Fruit fly (Drosophila melanogaster) whole organism, embryonic: ENCODE results near the gene CheA29a.
A peak's percentile ranks its signal among the peaks of the same experiment; 100 is the strongest.

Source experiments
- Atf-2 ChIP-seq: fragments of 200-800 bp; sonication (Bioruptor generic); optimal IDR thresholded peaks from 2 replicates; lab custom pipeline; 2016; ENCODE audit warnings: missing biosample characterization, missing genetic modification characterization
- BEAF-32 ChIP-seq: fragments of 200-800 bp; sonication (Bioruptor generic); optimal IDR thresholded peaks from 3 replicates; lab custom pipeline; 2017; ENCODE audit warnings: missing biosample characterization, missing genetic modification characterization, mild to moderate bottlenecking, moderate library complexity, missing genetic modification reagents
- Bdp1 ChIP-seq: fragments of 200-800 bp; sonication (Bioruptor generic); optimal IDR thresholded peaks from 3 replicates; lab custom pipeline; 2016; ENCODE audit warnings: missing biosample characterization, missing genetic modification characterization
- BtbVII ChIP-seq: fragments of 200-800 bp; sonication (Bioruptor generic); optimal IDR thresholded peaks from 3 replicates; lab custom pipeline; 2017; ENCODE audit warnings: missing biosample characterization, mild to moderate bottlenecking, missing genetic modification characterization
- CG14441 ChIP-seq: fragments of 200-800 bp; sonication (Bioruptor generic); IDR thresholded peaks from 2 replicates; pipeline ENCODE4 v1.3.6; 2022; ENCODE audit warnings: missing biosample characterization, missing genetic modification characterization
- CG18599 ChIP-seq: fragments of 200-800 bp; sonication (Bioruptor generic); optimal IDR thresholded peaks from 3 replicates; lab custom pipeline; 2017; ENCODE audit warnings: missing biosample characterization, missing genetic modification characterization, mild to moderate bottlenecking, moderate library complexity, missing genetic modification reagents
- CG18619 ChIP-seq: fragments of 200-800 bp; sonication (Bioruptor generic); optimal IDR thresholded peaks from 3 replicates; lab custom pipeline; 2017; ENCODE audit warnings: missing biosample characterization, mild to moderate bottlenecking, missing genetic modification characterization
- CG2120 ChIP-seq: fragments of 200-800 bp; sonication (Bioruptor generic); optimal IDR thresholded peaks from 3 replicates; lab custom pipeline; 2016; ENCODE audit warnings: missing biosample characterization, missing genetic modification characterization
- CG2678 ChIP-seq: fragments of 200-800 bp; sonication (Bioruptor generic); optimal IDR thresholded peaks from 3 replicates; lab custom pipeline; 2019; ENCODE audit warnings: missing biosample characterization, mild to moderate bottlenecking, missing genetic modification characterization, moderate library complexity
- CG2712 ChIP-seq: fragments of 200-800 bp; optimal IDR thresholded peaks from 3 replicates; lab custom pipeline; 2019; ENCODE audit warnings: missing biosample characterization, mild to moderate bottlenecking, missing genetic modification characterization, moderate library complexity
- CG2875 ChIP-seq: fragments of 200-800 bp; sonication (Bioruptor generic); optimal IDR thresholded peaks from 2 replicates; lab custom pipeline; 2017; ENCODE audit warnings: missing biosample characterization, mild to moderate bottlenecking, missing genetic modification characterization, missing genetic modification reagents
- CG2889 ChIP-seq: fragments of 200-800 bp; sonication (Bioruptor generic); IDR thresholded peaks from 3 replicates; pipeline ENCODE4 v1.3.6; 2022; ENCODE audit warnings: missing biosample characterization, missing genetic modification characterization
- CG31365 ChIP-seq: fragments of 200-800 bp; sonication (Bioruptor generic); optimal IDR thresholded peaks from 2 replicates; lab custom pipeline; 2018; ENCODE audit warnings: missing biosample characterization, mild to moderate bottlenecking, missing genetic modification characterization
- CG34422 ChIP-seq: fragments of 200-800 bp; sonication (Bioruptor generic); IDR thresholded peaks from 3 replicates; pipeline ENCODE4 v1.3.6; 2022; ENCODE audit warnings: missing biosample characterization, missing genetic modification characterization
- CG3995 ChIP-seq: fragments of 200-800 bp; sonication (Bioruptor generic); optimal IDR thresholded peaks from 3 replicates; lab custom pipeline; 2016; ENCODE audit warnings: missing biosample characterization, missing genetic modification characterization
- CG5180 ChIP-seq: fragments of 200-800 bp; sonication (Bioruptor generic); optimal IDR thresholded peaks from 3 replicates; lab custom pipeline; 2017; ENCODE audit warnings: missing biosample characterization, missing genetic modification characterization, mild to moderate bottlenecking, moderate library complexity, missing genetic modification reagents
- CG6791 ChIP-seq: fragments of 200-800 bp; sonication (Bioruptor generic); IDR thresholded peaks from 3 replicates; pipeline ENCODE4 v1.3.6; 2022; ENCODE audit warnings: missing biosample characterization, missing genetic modification characterization; ENCODE audit not compliant: partially characterized antibody
- CG6813 ChIP-seq: fragments of 200-800 bp; sonication (Bioruptor generic); optimal IDR thresholded peaks from 2 replicates; lab custom pipeline; 2017; ENCODE audit warnings: missing biosample characterization, missing genetic modification characterization, mild to moderate bottlenecking, moderate library complexity, missing genetic modification reagents
- Dek ChIP-seq: fragments of 200-800 bp; sonication (Bioruptor generic); optimal IDR thresholded peaks from 3 replicates; lab custom pipeline; 2019; ENCODE audit warnings: missing biosample characterization, mild to moderate bottlenecking, missing genetic modification characterization, moderate library complexity
- E2f2 ChIP-seq: fragments of 200-800 bp; sonication (Bioruptor generic); IDR thresholded peaks from 2 replicates; pipeline ENCODE4 v1.3.6; 2022; ENCODE audit warnings: missing biosample characterization, missing genetic modification characterization
- Eip74EF ChIP-seq, 2 experiments: fragments of 200-800 bp in 1 of 2; fragments of >200 bp in 1 of 2; sonication (Bioruptor generic) in 1 of 2; optimal IDR thresholded peaks; 2 replicates each; lab custom pipeline; 2017 to 2019; ENCODE audit warnings: missing biosample characterization in 2 of 2, missing genetic modification characterization in 2 of 2, mild to moderate bottlenecking in 1 of 2, moderate library complexity in 1 of 2
- GATAe ChIP-seq: fragments of 200-800 bp; sonication (Bioruptor generic); conservative IDR thresholded peaks from 2 replicates; pipeline ENCODE4 v1.3.6; 2022; ENCODE audit warnings: missing biosample characterization, missing genetic modification characterization
- H15 ChIP-seq: fragments of 200-800 bp; sonication (Bioruptor generic); IDR thresholded peaks from 3 replicates; pipeline ENCODE4 v1.3.6; 2022; ENCODE audit warnings: missing biosample characterization, missing genetic modification characterization
- HLH4C ChIP-seq: fragments of 200-800 bp; sonication (Bioruptor generic); IDR thresholded peaks from 3 replicates; pipeline ENCODE4 v1.3.6; 2022; ENCODE audit warnings: missing biosample characterization, missing genetic modification characterization; ENCODE audit not compliant: partially characterized antibody
- Myb ChIP-seq: fragments of 200-800 bp; sonication (Bioruptor generic); optimal IDR thresholded peaks from 2 replicates; lab custom pipeline; 2016; ENCODE audit warnings: missing biosample characterization, missing genetic modification characterization
- NFAT ChIP-seq: fragments of 200-800 bp; sonication (Bioruptor generic); IDR thresholded peaks from 2 replicates; pipeline ENCODE4 v1.3.6; 2022; ENCODE audit warnings: missing biosample characterization, missing genetic modification characterization
- Nf-YC ChIP-seq: fragments of 200-800 bp; optimal IDR thresholded peaks from 3 replicates; lab custom pipeline; 2019; ENCODE audit warnings: missing biosample characterization, mild to moderate bottlenecking, missing genetic modification characterization, moderate library complexity
- PHDP ChIP-seq: fragments of 200-800 bp; sonication (Bioruptor generic); optimal IDR thresholded peaks from 3 replicates; lab custom pipeline; 2018; ENCODE audit warnings: missing biosample characterization, mild to moderate bottlenecking, missing genetic modification characterization, moderate library complexity
- Ravus ChIP-seq: fragments of 200-800 bp; sonication (Bioruptor generic); IDR thresholded peaks from 2 replicates; pipeline ENCODE4 v1.3.6; 2022; ENCODE audit warnings: missing biosample characterization, missing genetic modification characterization
- Sry-δ ChIP-seq: fragments of 200-800 bp; sonication (Bioruptor generic); optimal IDR thresholded peaks from 2 replicates; lab custom pipeline; 2016; ENCODE audit warnings: missing biosample characterization, missing genetic modification characterization
- Xbp1 ChIP-seq: fragments of 200-800 bp; sonication (Bioruptor generic); optimal IDR thresholded peaks from 3 replicates; lab custom pipeline; 2016; ENCODE audit warnings: missing biosample characterization, mild to moderate bottlenecking, missing genetic modification characterization
- ase ChIP-seq: fragments of 200-800 bp; sonication (Bioruptor generic); IDR thresholded peaks from 3 replicates; pipeline ENCODE4 v1.3.6; 2022; ENCODE audit warnings: missing biosample characterization, missing genetic modification characterization
- bigmax ChIP-seq: fragments of 200-800 bp; sonication (Bioruptor generic); optimal IDR thresholded peaks from 2 replicates; lab custom pipeline; 2018; ENCODE audit warnings: missing biosample characterization, mild to moderate bottlenecking, missing genetic modification characterization
- croc ChIP-seq: fragments of 200-800 bp; sonication (Bioruptor generic); conservative IDR thresholded peaks from 3 replicates; pipeline ENCODE4 v1.3.6; 2022; ENCODE audit warnings: missing biosample characterization, missing genetic modification characterization
- dan ChIP-seq: fragments of 200-800 bp; sonication (Bioruptor generic); IDR thresholded peaks from 2 replicates; pipeline ENCODE4 v1.3.6; 2022; ENCODE audit warnings: missing biosample characterization, missing genetic modification characterization
- ems ChIP-seq: fragments of 200-800 bp; sonication (Bioruptor generic); optimal IDR thresholded peaks from 3 replicates; lab custom pipeline; 2016; ENCODE audit warnings: missing biosample characterization, missing genetic modification characterization
- gt ChIP-seq: fragments of 200-800 bp; sonication (Bioruptor generic); IDR thresholded peaks from 2 replicates; pipeline ENCODE4 v1.3.6; 2022; ENCODE audit warnings: missing biosample characterization, missing genetic modification characterization
- h ChIP-seq: fragments of >200 bp; optimal IDR thresholded peaks from 2 replicates; lab custom pipeline; 2017
- kah ChIP-seq: fragments of 200-800 bp; sonication (Bioruptor generic); optimal IDR thresholded peaks from 2 replicates; lab custom pipeline; 2018; ENCODE audit warnings: missing biosample characterization, mild to moderate bottlenecking, missing genetic modification characterization
- lov ChIP-seq, 2 experiments: fragments of 200-800 bp in 1 of 2; fragments of >200 bp in 1 of 2; sonication (Bioruptor generic) in 1 of 2; IDR thresholded peaks in 1 of 2; optimal IDR thresholded peaks in 1 of 2; 2 replicates in 1 of 2; 3 replicates in 1 of 2; pipeline versions ENCODE4 v1.3.6 to Lab custom; 2017 to 2022; ENCODE audit warnings: missing biosample characterization in 1 of 2, missing genetic modification characterization in 1 of 2
- nerfin-1 ChIP-seq: fragments of 200-800 bp; sonication (Bioruptor generic); optimal IDR thresholded peaks from 3 replicates; lab custom pipeline; 2019; ENCODE audit warnings: missing biosample characterization, mild to moderate bottlenecking, missing genetic modification characterization, moderate library complexity
- odd ChIP-seq: fragments of 200-800 bp; sonication (Bioruptor generic); optimal IDR thresholded peaks from 2 replicates; lab custom pipeline; 2017; ENCODE audit warnings: missing biosample characterization, mild to moderate bottlenecking, missing genetic modification characterization
- pb ChIP-seq: fragments of 200-800 bp; sonication (Bioruptor generic); optimal IDR thresholded peaks from 3 replicates; lab custom pipeline; 2016; ENCODE audit warnings: missing biosample characterization, missing genetic modification characterization
- seq ChIP-seq: fragments of 200-800 bp; sonication (Bioruptor generic); IDR thresholded peaks from 2 replicates; pipeline ENCODE4 v1.3.6; 2022; ENCODE audit warnings: missing biosample characterization, missing genetic modification characterization
- sr ChIP-seq: fragments of 200-800 bp; sonication (Bioruptor generic); IDR thresholded peaks from 3 replicates; pipeline ENCODE4 v1.3.6; 2022; ENCODE audit warnings: missing biosample characterization, missing genetic modification characterization
- tna ChIP-seq: fragments of 200-800 bp; sonication (Bioruptor generic); IDR thresholded peaks from 2 replicates; pipeline ENCODE4 v1.3.6; 2022; ENCODE audit warnings: missing biosample characterization, missing genetic modification characterization; ENCODE audit not compliant: partially characterized antibody
- trh ChIP-seq: fragments of 200-800 bp; sonication (Bioruptor generic); optimal IDR thresholded peaks from 2 replicates; lab custom pipeline; 2016; ENCODE audit warnings: missing biosample characterization, missing genetic modification characterization
- vfl ChIP-seq: fragments of 200-800 bp; sonication (Bioruptor generic); optimal IDR thresholded peaks from 2 replicates; lab custom pipeline; 2016; ENCODE audit warnings: missing biosample characterization, missing genetic modification characterization
- vvl ChIP-seq: fragments of 200-800 bp; sonication (Bioruptor generic); IDR thresholded peaks from 2 replicates; pipeline ENCODE4 v1.3.6; 2022; ENCODE audit warnings: missing biosample characterization, missing genetic modification characterization
- zen2 ChIP-seq: fragments of 200-800 bp; sonication (Bioruptor generic); IDR thresholded peaks from 3 replicates; pipeline ENCODE4 v1.3.6; 2022; ENCODE audit warnings: missing biosample characterization, missing genetic modification characterization; ENCODE audit not compliant: partially characterized antibody

CheA29a gene

DNA sequence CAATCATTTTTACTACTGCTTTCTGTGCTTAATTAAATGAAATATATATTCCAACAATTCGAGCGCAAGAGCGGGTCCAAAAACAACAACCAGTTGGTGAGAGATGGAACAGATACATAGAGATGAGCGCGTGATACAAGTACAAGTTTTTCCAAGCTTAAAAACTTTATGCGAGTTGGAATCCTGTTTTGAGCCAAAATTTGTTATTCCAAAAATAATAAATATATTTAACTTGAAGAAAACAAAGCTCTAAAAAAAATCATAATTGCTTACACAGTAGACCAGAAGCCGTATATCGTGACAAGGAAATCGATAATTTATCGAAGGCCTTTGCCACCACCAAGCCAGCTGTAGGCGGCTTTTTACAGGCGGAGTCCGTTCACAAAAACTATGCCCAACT is 37.6 kb downstream of the CheA29a start, which contains the start of the genes CG13097 and PIG-U (continued):
- peak; percentile 83; the same call in 2 of the 3 replicates for TF ChIP-seq zen2
- TF ChIP-seq NFAT (GFP tag; lab: Robert Waterston, UW) = peak; percentile 66
- TF ChIP-seq Ravus (GFP tag; lab: Robert Waterston, UW) = no peak
- TF ChIP-seq Sry-δ = peak; percentile 97
- peak; percentile 73 for TF ChIP-seq Nf-YC (tag; lab: Kevin White, UChicago)
- no peak for TF ChIP-seq dan
- peak; percentile 75; the same call in 1 of the 2 replicates for TF ChIP-seq tna (GFP tag; lab: Robert Waterston, UW)
- TF ChIP-seq E2f2 (GFP tag; lab: Robert Waterston, UW) = peak; percentile 77
- peak; percentile 46 for TF ChIP-seq CG18619
- no peak for TF ChIP-seq CG5180 (GFP tag; lab: Kevin White, UChicago)
- peak; percentile 68 for TF ChIP-seq Atf-2
- TF ChIP-seq CG2678 (tag; lab: Kevin White, UChicago) = no peak
- TF ChIP-seq nerfin-1 (tag; lab: Kevin White, UChicago) = peak; percentile 75
- TF ChIP-seq sr = no peak
- TF ChIP-seq CG2712 (tag; lab: Kevin White, UChicago) = peak; percentile 90
- TF ChIP-seq BtbVII (GFP tag; lab: Kevin White, UChicago) = peak; percentile 50
- peak; percentile 87 for TF ChIP-seq Xbp1
- peak; percentile 68 for TF ChIP-seq Myb (GFP tag; lab: Kevin White, UChicago)
- peak; percentile 83 for TF ChIP-seq vfl (GFP tag; lab: Kevin White, UChicago)
- no peak for TF ChIP-seq gt (GFP tag; lab: Robert Waterston, UW)
- peak; percentile 88 for TF ChIP-seq ems
- peak; percentile 86 for TF ChIP-seq CG6791
- TF ChIP-seq CG2875 (GFP tag; lab: Kevin White, UChicago) = no peak
- peak; percentile 10 for TF ChIP-seq pb (GFP tag; lab: Kevin White, UChicago)
- TF ChIP-seq PHDP (tag; lab: Kevin White, UChicago) = peak; percentile 75
- TF ChIP-seq Bdp1 (GFP tag; lab: Kevin White, UChicago) = peak; percentile 69
- TF ChIP-seq CG6813 (GFP tag; lab: Kevin White, UChicago) = peak; percentile 57
- peak; percentile 33 for TF ChIP-seq odd (GFP tag; lab: Kevin White, UChicago)
- TF ChIP-seq seq (GFP tag; lab: Robert Waterston, UW) = no peak
- no peak for TF ChIP-seq bigmax
- TF ChIP-seq CG2120 = peak; percentile 92
- peak; percentile 76 for TF ChIP-seq CG14441 (GFP tag; lab: Robert Waterston, UW)
- TF ChIP-seq trh (GFP tag; lab: Kevin White, UChicago) = peak; percentile 62
- peak; percentile 75 for TF ChIP-seq CG34422
- TF ChIP-seq HLH4C (GFP tag; lab: Robert Waterston, UW) = peak; percentile 86
- peak; percentile 92 for TF ChIP-seq CG3995
- TF ChIP-seq CG2889 (GFP tag; lab: Robert Waterston, UW) = 0 out of 3 replicates have a peak, but pooled peaks have one; percentile 45
- peak; percentile 77; the same call in 2 of the 3 replicates for TF ChIP-seq H15
- no peak for TF ChIP-seq GATAe (GFP tag; lab: Robert Waterston, UW)
- no peak for TF ChIP-seq CG18599 (GFP tag; lab: Kevin White, UChicago)
- TF ChIP-seq ase (GFP tag; lab: Robert Waterston, UW) = peak; percentile 70; the same call in 2 of the 3 replicates
- peak; percentile 71 for TF ChIP-seq Dek (tag; lab: Kevin White, UChicago)
- TF ChIP-seq vvl = peak; percentile 84
- peak; percentile 59 for TF ChIP-seq kah (GFP tag; lab: Kevin White, UChicago)
- TF ChIP-seq BEAF-32 (GFP tag; lab: Kevin White, UChicago) = peak; percentile 94
- no peak for TF ChIP-seq CG31365 (tag; lab: Kevin White, UChicago)
- no peak for TF ChIP-seq Eip74EF (GFP tag; optimal IDR thresholded peaks at IDR 0.05; lab: Kevin White, UChicago)
- peak; percentile 70 for TF ChIP-seq croc (GFP tag; lab: Robert Waterston, UW)
- no peak for TF ChIP-seq lov (optimal IDR thresholded peaks at IDR 0.05; lab: Kevin White, UChicago)
- no peak for TF ChIP-seq lov (GFP tag; IDR thresholded peaks at IDR 0.05; lab: Robert Waterston, UW)
- no peak for TF ChIP-seq h (lab: Kevin White, UChicago)
